Worm (Caenorhabditis elegans) whole organism, L3 larva: ENCODE data around the gene F35D2.1.

ENCODE experiments used
- R02D3.7 ChIP-seq: fragments of 150-350 bp; optimal IDR thresholded peaks from 2 replicates; lab custom pipeline; 2014; ENCODE audit warnings: missing biosample characterization, missing genetic modification characterization
- ZK546.5 ChIP-seq: sonication (generic microtip); optimal IDR thresholded peaks from 2 replicates; lab custom pipeline; 2017; ENCODE audit warnings: missing biosample characterization, missing genetic modification characterization
- aly-2 ChIP-seq: fragments of 150-350 bp; optimal IDR thresholded peaks from 2 replicates; lab custom pipeline; 2014; ENCODE audit warnings: missing biosample characterization, missing genetic modification characterization
- ama-1 ChIP-seq: fragments of 150-350 bp; optimal IDR thresholded peaks from 2 replicates; lab custom pipeline; 2018
- ceh-16 ChIP-seq: sonication (generic microtip); optimal IDR thresholded peaks from 2 replicates; lab custom pipeline; 2017; ENCODE audit warnings: missing biosample characterization, missing genetic modification characterization
- ceh-28 ChIP-seq: fragments of 150-350 bp; optimal IDR thresholded peaks from 2 replicates; lab custom pipeline; 2014; ENCODE audit warnings: missing biosample characterization, missing genetic modification reagents, missing genetic modification characterization
- ceh-82 ChIP-seq: fragments of 150-350 bp; optimal IDR thresholded peaks from 2 replicates; lab custom pipeline; 2014; ENCODE audit warnings: missing biosample characterization, missing genetic modification characterization
- ceh-9 ChIP-seq: sonication (generic microtip); optimal IDR thresholded peaks from 2 replicates; lab custom pipeline; 2018; ENCODE audit warnings: missing biosample characterization, missing genetic modification characterization
- daf-12 ChIP-seq: fragments of 150-350 bp; optimal IDR thresholded peaks from 2 replicates; lab custom pipeline; 2014; ENCODE audit warnings: missing biosample characterization, missing genetic modification reagents, missing genetic modification characterization
- egl-27 ChIP-seq: sonication (generic microtip); optimal IDR thresholded peaks from 4 replicates; lab custom pipeline; 2017; ENCODE audit warnings: missing biosample characterization, missing genetic modification reagents, missing genetic modification characterization
- egl-5 ChIP-seq: fragments of 150-350 bp; optimal IDR thresholded peaks from 2 replicates; lab custom pipeline; 2017; ENCODE audit warnings: missing biosample characterization, missing genetic modification reagents, missing genetic modification characterization, inconsistent platforms
- elt-2 ChIP-seq: sonication (generic microtip); optimal IDR thresholded peaks from 2 replicates; lab custom pipeline; 2016; ENCODE audit warnings: missing genetic modification reagents, mild to moderate bottlenecking, missing genetic modification characterization, missing compliant biosample characterization
- elt-3 ChIP-seq, 3 experiments: fragments of 150-350 bp in 1 of 3; sonication (generic microtip) in 2 of 3; optimal IDR thresholded peaks; 2 replicates in 2 of 3; 4 replicates in 1 of 3; lab custom pipeline; 2014 to 2017; ENCODE audit warnings: missing biosample characterization in 3 of 3, missing genetic modification characterization in 3 of 3
- eor-1 ChIP-seq, 2 experiments: fragments of 150-350 bp; optimal IDR thresholded peaks; 2 replicates each; lab custom pipeline; 2014 to 2018; ENCODE audit warnings: missing biosample characterization in 2 of 2, missing genetic modification characterization in 2 of 2
- fkh-10 ChIP-seq: sonication (generic microtip); optimal IDR thresholded peaks from 2 replicates; lab custom pipeline; 2017; ENCODE audit warnings: missing biosample characterization, missing genetic modification reagents, missing genetic modification characterization
- fkh-2 ChIP-seq: fragments of 150-350 bp; optimal IDR thresholded peaks from 2 replicates; lab custom pipeline; 2014; ENCODE audit warnings: missing biosample characterization, missing genetic modification reagents, missing genetic modification characterization
- fos-1 ChIP-seq: fragments of 150-350 bp; optimal IDR thresholded peaks from 2 replicates; lab custom pipeline; 2014; ENCODE audit warnings: missing biosample characterization, missing genetic modification characterization
- jun-1 ChIP-seq: fragments of 150-350 bp; optimal IDR thresholded peaks from 2 replicates; lab custom pipeline; 2014; ENCODE audit warnings: missing biosample characterization, missing genetic modification reagents, missing genetic modification characterization
- lin-15B ChIP-seq: fragments of 150-350 bp; optimal IDR thresholded peaks from 2 replicates; lab custom pipeline; 2014; ENCODE audit warnings: missing biosample characterization, missing genetic modification characterization
- lsy-12 ChIP-seq: sonication (generic microtip); optimal IDR thresholded peaks from 2 replicates; lab custom pipeline; 2016; ENCODE audit warnings: mild to moderate bottlenecking, missing genetic modification characterization, missing compliant biosample characterization
- mml-1 ChIP-seq: fragments of 150-350 bp; sonication (generic microtip); optimal IDR thresholded peaks from 3 replicates; lab custom pipeline; 2014; ENCODE audit warnings: missing biosample characterization, missing genetic modification characterization
- nfya-1 ChIP-seq: sonication (generic microtip); optimal IDR thresholded peaks from 2 replicates; lab custom pipeline; 2017; ENCODE audit warnings: missing genetic modification characterization, mild to moderate bottlenecking, missing compliant biosample characterization, antibody characterized with exemption, moderate library complexity; ENCODE audit not compliant: insufficient read depth
- nhr-11 ChIP-seq: fragments of 150-350 bp; optimal IDR thresholded peaks from 2 replicates; lab custom pipeline; 2014; ENCODE audit warnings: missing biosample characterization, missing genetic modification characterization
- nhr-12 ChIP-seq: fragments of 150-350 bp; optimal IDR thresholded peaks from 2 replicates; lab custom pipeline; 2014; ENCODE audit warnings: missing biosample characterization, missing genetic modification characterization
- nhr-23 ChIP-seq: fragments of 150-350 bp; optimal IDR thresholded peaks from 2 replicates; lab custom pipeline; 2014; ENCODE audit warnings: missing biosample characterization, missing genetic modification reagents, missing genetic modification characterization
- nhr-237 ChIP-seq: fragments of 150-350 bp; optimal IDR thresholded peaks from 2 replicates; lab custom pipeline; 2014; ENCODE audit warnings: missing biosample characterization, missing genetic modification characterization
- nhr-25 ChIP-seq: sonication (generic microtip); optimal IDR thresholded peaks from 2 replicates; lab custom pipeline; 2017; ENCODE audit warnings: missing biosample characterization, missing genetic modification characterization
- nhr-28 ChIP-seq: fragments of 150-350 bp; optimal IDR thresholded peaks from 2 replicates; lab custom pipeline; 2014; ENCODE audit warnings: missing biosample characterization, missing genetic modification characterization
- nhr-43 ChIP-seq: sonication (generic microtip); optimal IDR thresholded peaks from 2 replicates; lab custom pipeline; 2016; ENCODE audit warnings: mild to moderate bottlenecking, missing genetic modification characterization, missing compliant biosample characterization; ENCODE audit not compliant: poor library complexity, severe bottlenecking
- nhr-67 ChIP-seq: fragments of 150-350 bp; optimal IDR thresholded peaks from 2 replicates; lab custom pipeline; 2014; ENCODE audit warnings: missing biosample characterization, missing genetic modification characterization
- nhr-76 ChIP-seq: fragments of 150-350 bp; sonication (generic microtip); optimal IDR thresholded peaks from 5 replicates; lab custom pipeline; 2014; ENCODE audit warnings: missing biosample characterization, missing genetic modification characterization
- nhr-77 ChIP-seq: fragments of 150-350 bp; optimal IDR thresholded peaks from 2 replicates; lab custom pipeline; 2014; ENCODE audit warnings: missing biosample characterization, missing genetic modification characterization
- pha-4 ChIP-seq: fragments of 150-350 bp; optimal IDR thresholded peaks from 2 replicates; lab custom pipeline; 2014; ENCODE audit warnings: missing biosample characterization, missing genetic modification reagents, missing genetic modification characterization
- sea-2 ChIP-seq: fragments of 150-350 bp; sonication (generic microtip); optimal IDR thresholded peaks from 4 replicates; lab custom pipeline; 2014; ENCODE audit warnings: missing biosample characterization, missing genetic modification reagents, missing genetic modification characterization
- skn-1 ChIP-seq: fragments of 150-350 bp; optimal IDR thresholded peaks from 2 replicates; lab custom pipeline; 2014; ENCODE audit warnings: missing biosample characterization, missing genetic modification characterization
- snpc-4 ChIP-seq: fragments of 150-350 bp; optimal IDR thresholded peaks from 2 replicates; lab custom pipeline; 2014; ENCODE audit warnings: missing biosample characterization, missing genetic modification characterization
- tbx-2 ChIP-seq: sonication (generic microtip); optimal IDR thresholded peaks from 2 replicates; lab custom pipeline; 2016; ENCODE audit warnings: mild to moderate bottlenecking, missing genetic modification characterization, missing compliant biosample characterization
- unc-62 ChIP-seq: fragments of 150-350 bp; sonication (generic microtip); optimal IDR thresholded peaks from 4 replicates; lab custom pipeline; 2014; ENCODE audit warnings: missing biosample characterization, missing genetic modification reagents, missing genetic modification characterization
- zag-1 ChIP-seq: fragments of 150-350 bp; optimal IDR thresholded peaks from 2 replicates; lab custom pipeline; 2014; ENCODE audit warnings: missing biosample characterization, missing genetic modification characterization
- ztf-11 ChIP-seq: fragments of 150-350 bp; optimal IDR thresholded peaks from 2 replicates; lab custom pipeline; 2014; ENCODE audit warnings: missing biosample characterization, missing genetic modification characterization
- ztf-4 ChIP-seq: fragments of 150-350 bp; optimal IDR thresholded peaks from 2 replicates; lab custom pipeline; 2014; ENCODE audit warnings: missing biosample characterization, missing genetic modification characterization

The F35D2.1 gene

ce11 chrII:7537603-7538230 lies 38.0 kb upstream of the F35D2.1 start, which contains the start of gene nfi-1 (continued):
- TF ChIP-seq nhr-237 (tag; lab: Kevin White, UChicago) (no peak), egl-5 (no peak), ZK546.5 (tag; lab: Kevin White, UChicago) (no peak), ceh-82 (tag; lab: Kevin White, UChicago) (no peak)

- peak; percentile 61 for TF ChIP-seq nhr-23 (tag; lab: Kevin White, UChicago)
- TF ChIP-seq nhr-76 (tag; lab: Kevin White, UChicago) = no peak
- TF ChIP-seq skn-1 (tag; lab: Kevin White, UChicago) = no peak
- no peak for TF ChIP-seq nhr-11 (tag; lab: Kevin White, UChicago)
- TF ChIP-seq, all 47 proteins: peak for 1
Measured at ce11 chrII:7542952-7543351, 32.8 kb upstream of the F35D2.1 start.

ce11 chrII:7543808-7544207 lies 31.9 kb upstream of the F35D2.1 start, which contains the start of gene rol-8:
Gene rol-8 (plus strand): TSS chrII:7544108.
- TF ChIP-seq elt-3 (tag; optimal IDR thresholded peaks at IDR 0.05; lab: Kevin White, UChicago) (no peak), jun-1 (tag; lab: Kevin White, UChicago) (no peak), nfya-1 (tag; lab: Kevin White, UChicago) (no peak), nhr-11 (tag; lab: Kevin White, UChicago) (no peak), ceh-28 (tag; lab: Kevin White, UChicago) (no peak), nhr-23 (tag; lab: Kevin White, UChicago) (no peak), ceh-9 (tag; lab: Kevin White, UChicago) (no peak), elt-2 (tag; lab: Kevin White, UChicago) (no peak), lsy-12 (tag; lab: Kevin White, UChicago) (no peak), R02D3.7 (tag; lab: Kevin White, UChicago) (no peak), nhr-237 (tag; lab: Kevin White, UChicago) (no peak), unc-62 (no peak), nhr-67 (no peak), nhr-28 (tag; lab: Kevin White, UChicago) (no peak), ceh-16 (tag; lab: Kevin White, UChicago) (no peak), fkh-2 (tag; lab: Kevin White, UChicago) (no peak), zag-1 (tag; lab: Kevin White, UChicago) (no peak), mml-1 (tag; lab: Kevin White, UChicago) (no peak), ztf-11 (tag; lab: Kevin White, UChicago) (no peak), nhr-76 (tag; lab: Kevin White, UChicago) (no peak)
- TF ChIP-seq, all 47 proteins: peak for 0

- TF ChIP-seq ZK546.5 (tag; lab: Kevin White, UChicago) (no peak), pha-4 (tag; lab: Kevin White, UChicago) (no peak), ama-1 (lab: Kevin White, UChicago) (peak; percentile 32), elt-2 (tag; lab: Kevin White, UChicago) (no peak), nhr-43 (peak; percentile 51)
Measured at ce11 chrII:7544782-7545181, 30.9 kb upstream of the F35D2.1 start.

- no peak for TF ChIP-seq lin-15B (tag; lab: Kevin White, UChicago)
- no peak for TF ChIP-seq fos-1 (tag; lab: Kevin White, UChicago)
- TF ChIP-seq ztf-11 (tag; lab: Kevin White, UChicago) = no peak
- TF ChIP-seq nhr-77 (tag; lab: Kevin White, UChicago) = no peak
- TF ChIP-seq eor-1 (tag; optimal IDR thresholded peaks at IDR 0.05; lab: Kevin White, UChicago) = no peak
- peak; percentile 6 for TF ChIP-seq ceh-28 (tag; lab: Kevin White, UChicago)
- no peak for TF ChIP-seq nhr-28 (tag; lab: Kevin White, UChicago)
- no peak for TF ChIP-seq daf-12 (tag; lab: Kevin White, UChicago)
- peak; percentile 33 for TF ChIP-seq nhr-43
- TF ChIP-seq snpc-4 = no peak
- peak; percentile 9 for TF ChIP-seq nhr-25 (tag; lab: Kevin White, UChicago)
- TF ChIP-seq fkh-10 (GFP tag; lab: Kevin White, UChicago) = no peak
- no peak for TF ChIP-seq nhr-12 (tag; lab: Kevin White, UChicago)
- no peak for TF ChIP-seq tbx-2
- no peak for TF ChIP-seq pha-4 (tag; lab: Kevin White, UChicago)
- TF ChIP-seq aly-2 (tag; lab: Kevin White, UChicago) = no peak
- no peak for TF ChIP-seq jun-1 (tag; lab: Kevin White, UChicago)
- TF ChIP-seq skn-1 (tag; lab: Kevin White, UChicago) = no peak
- TF ChIP-seq nhr-67 = no peak
- TF ChIP-seq egl-27 (tag; lab: Kevin White, UChicago) = no peak
- peak; percentile 89 for TF ChIP-seq ama-1 (lab: Kevin White, UChicago)
- TF ChIP-seq nhr-23 (tag; lab: Kevin White, UChicago) = peak; percentile 69
- TF ChIP-seq zag-1 (tag; lab: Kevin White, UChicago) = no peak
- TF ChIP-seq sea-2 (GFP tag; lab: Kevin White, UChicago) = no peak
- TF ChIP-seq egl-5 = no peak
- peak; percentile 36 for TF ChIP-seq R02D3.7 (tag; lab: Kevin White, UChicago)
- TF ChIP-seq nhr-76 (tag; lab: Kevin White, UChicago) = no peak
- peak; percentile 24 for TF ChIP-seq nfya-1 (tag; lab: Kevin White, UChicago)
- TF ChIP-seq elt-2 (tag; lab: Kevin White, UChicago) = no peak
- TF ChIP-seq elt-3 (tag; optimal IDR thresholded peaks at IDR 0.05; lab: Kevin White, UChicago) = peak; percentile 29 to 77 (median 72)
- TF ChIP-seq ceh-9 (tag; lab: Kevin White, UChicago) = no peak
- no peak for TF ChIP-seq ztf-4 (tag; lab: Kevin White, UChicago)
Measured at ce11 chrII:7545364-7545763, 30.4 kb upstream of the F35D2.1 start.
